Worm (Caenorhabditis elegans) whole organism, L4 larva: ENCODE data around the gene srx-74.

Source experiments
- F10B5.3 ChIP-seq: sonication (generic microtip); optimal IDR thresholded peaks from 2 replicates; lab custom pipeline; 2016; ENCODE audit warnings: mild to moderate bottlenecking, missing genetic modification characterization, missing compliant biosample characterization
- F44E2.7 ChIP-seq: fragments of 200-800 bp; sonication (Bioruptor generic); IDR thresholded peaks from 2 replicates; pipeline ENCODE4 v2.1.2; 2022; ENCODE audit warnings: missing genetic modification characterization, missing compliant biosample characterization
- F49E8.2 ChIP-seq: sonication (generic microtip); optimal IDR thresholded peaks from 2 replicates; lab custom pipeline; 2016; ENCODE audit warnings: missing compliant biosample characterization, mild to moderate bottlenecking, missing genetic modification characterization, borderline replicate concordance
- T26A8.4 ChIP-seq: fragments of 200-800 bp; sonication (Bioruptor generic); IDR thresholded peaks from 2 replicates; pipeline ENCODE4 v1.3.6; 2022; ENCODE audit warnings: missing genetic modification characterization, missing compliant biosample characterization
- Y105C5A.15 ChIP-seq: fragments of 200-800 bp; sonication (Bioruptor generic); IDR thresholded peaks from 2 replicates; pipeline ENCODE4 v1.3.6; 2022; ENCODE audit warnings: missing genetic modification characterization, missing compliant biosample characterization
- Y75B8A.6 ChIP-seq: fragments of 200-800 bp; sonication (Bioruptor generic); IDR thresholded peaks from 2 replicates; pipeline ENCODE4 v1.3.6; 2022; ENCODE audit warnings: missing genetic modification reagents, missing genetic modification characterization, missing compliant biosample characterization
- aha-1 ChIP-seq: fragments of 150-350 bp; peaks from one replicate; lab custom pipeline; 2014; ENCODE audit warnings: missing biosample characterization, missing genetic modification characterization
- ama-1 ChIP-seq: fragments of 150-350 bp; optimal IDR thresholded peaks from 2 replicates; lab custom pipeline; 2014; ENCODE audit warnings: inconsistent platforms, mixed read lengths
- arid-1 ChIP-seq: fragments of 200-800 bp; sonication (Bioruptor generic); conservative IDR thresholded peaks from 2 replicates; pipeline ENCODE4 v1.3.6; 2022; ENCODE audit warnings: missing genetic modification reagents, missing genetic modification characterization, missing compliant biosample characterization
- ceh-44 ChIP-seq: fragments of 200-800 bp; sonication (Bioruptor generic); IDR thresholded peaks from 2 replicates; pipeline ENCODE4 v1.3.6; 2022; ENCODE audit warnings: missing genetic modification reagents, missing genetic modification characterization, missing compliant biosample characterization
- ceh-62 ChIP-seq: sonication (generic microtip); optimal IDR thresholded peaks from 2 replicates; lab custom pipeline; 2017; ENCODE audit warnings: missing biosample characterization, missing genetic modification characterization
- cey-2 ChIP-seq: sonication (generic microtip); optimal IDR thresholded peaks from 3 replicates; lab custom pipeline; 2017; ENCODE audit warnings: missing genetic modification characterization, mild to moderate bottlenecking, missing compliant biosample characterization, antibody characterized with exemption, borderline replicate concordance; ENCODE audit not compliant: insufficient read depth
- ctbp-1 ChIP-seq: fragments of 200-800 bp; sonication (Bioruptor generic); IDR thresholded peaks from 2 replicates; pipeline ENCODE4 v1.3.6; 2022; ENCODE audit warnings: missing genetic modification reagents, missing genetic modification characterization, missing compliant biosample characterization
- daf-16 ChIP-seq, 3 experiments: sonication (generic microtip); optimal IDR thresholded peaks; 2 replicates each; lab custom pipeline; 2016 to 2017; ENCODE audit warnings: missing genetic modification characterization in 3 of 3, missing genetic modification reagents in 3 of 3, mild to moderate bottlenecking in 2 of 3, missing compliant biosample characterization in 2 of 3, missing biosample characterization in 1 of 3, moderate library complexity in 1 of 3
- daf-8 ChIP-seq: fragments of 200-800 bp; sonication (Bioruptor generic); IDR thresholded peaks from 2 replicates; pipeline ENCODE4 v1.3.6; 2022; ENCODE audit warnings: missing genetic modification characterization, missing compliant biosample characterization
- dve-1 ChIP-seq: sonication (generic microtip); optimal IDR thresholded peaks from 2 replicates; lab custom pipeline; 2017; ENCODE audit warnings: antibody characterized with exemption, mild to moderate bottlenecking, missing genetic modification characterization, missing compliant biosample characterization; ENCODE audit not compliant: insufficient read depth
- egl-27 ChIP-seq: sonication (generic microtip); optimal IDR thresholded peaks from 3 replicates; lab custom pipeline; 2017; ENCODE audit warnings: missing biosample characterization, missing genetic modification reagents, missing genetic modification characterization
- egl-43 ChIP-seq: fragments of 200-800 bp; sonication (Bioruptor generic); IDR thresholded peaks from 2 replicates; pipeline ENCODE4 v1.3.6; 2022; ENCODE audit warnings: missing genetic modification reagents, missing genetic modification characterization, missing compliant biosample characterization
- fkh-10 ChIP-seq: fragments of 150-350 bp; optimal IDR thresholded peaks from 2 replicates; lab custom pipeline; 2014; ENCODE audit warnings: missing biosample characterization, missing genetic modification reagents, missing genetic modification characterization
- hlh-11 ChIP-seq: fragments of 200-800 bp; sonication (Bioruptor generic); optimal IDR thresholded peaks from 2 replicates; lab custom pipeline; 2018; ENCODE audit warnings: mild to moderate bottlenecking, missing genetic modification characterization, missing compliant biosample characterization
- hlh-30 ChIP-seq: sonication (generic microtip); optimal IDR thresholded peaks from 2 replicates; lab custom pipeline; 2017; ENCODE audit warnings: antibody characterized with exemption, mild to moderate bottlenecking, missing genetic modification characterization, missing compliant biosample characterization; ENCODE audit not compliant: insufficient read depth
- hmg-1.1 ChIP-seq: fragments of 200-800 bp; sonication (Bioruptor generic); IDR thresholded peaks from 2 replicates; pipeline ENCODE4 v1.3.6; 2022; ENCODE audit warnings: missing genetic modification reagents, missing genetic modification characterization, missing compliant biosample characterization
- jun-1 ChIP-seq: fragments of 150-350 bp; optimal IDR thresholded peaks from 2 replicates; lab custom pipeline; 2014; ENCODE audit warnings: missing biosample characterization, missing genetic modification reagents, missing genetic modification characterization
- lin-1 ChIP-seq: fragments of 200-800 bp; sonication (Bioruptor generic); IDR thresholded peaks from 2 replicates; pipeline ENCODE4 v1.3.6; 2022; ENCODE audit warnings: missing genetic modification reagents, missing genetic modification characterization, missing compliant biosample characterization
- lin-29 ChIP-seq: fragments of 200-800 bp; sonication (Bioruptor generic); IDR thresholded peaks from 2 replicates; pipeline ENCODE4 v1.3.6; 2022; ENCODE audit warnings: missing genetic modification reagents, missing genetic modification characterization, missing compliant biosample characterization
- lin-38 ChIP-seq: fragments of 200-800 bp; sonication (Bioruptor generic); IDR thresholded peaks from 2 replicates; pipeline ENCODE4 v1.3.6; 2022; ENCODE audit warnings: missing genetic modification reagents, missing genetic modification characterization, missing compliant biosample characterization
- mep-1 ChIP-seq: fragments of 150-350 bp; sonication (generic microtip); optimal IDR thresholded peaks from 3 replicates; lab custom pipeline; 2014; ENCODE audit warnings: missing biosample characterization, missing genetic modification characterization
- nhr-28 ChIP-seq: fragments of 150-350 bp; optimal IDR thresholded peaks from 2 replicates; lab custom pipeline; 2014; ENCODE audit warnings: missing biosample characterization, missing genetic modification characterization
- pha-4 ChIP-seq, 2 experiments: fragments of 150-350 bp in 1 of 2; fragments of 200-800 bp in 1 of 2; sonication (Bioruptor generic) in 1 of 2; IDR thresholded peaks in 1 of 2; optimal IDR thresholded peaks in 1 of 2; 2 replicates each; pipeline versions ENCODE4 v1.3.6 to Lab custom; 2014 to 2022; ENCODE audit warnings: missing genetic modification characterization in 2 of 2, missing genetic modification reagents in 2 of 2, missing biosample characterization in 1 of 2, missing compliant biosample characterization in 1 of 2
- php-3 ChIP-seq: fragments of 200-800 bp; sonication (Bioruptor generic); IDR thresholded peaks from 2 replicates; pipeline ENCODE4 v1.3.6; 2022; ENCODE audit warnings: missing genetic modification reagents, missing genetic modification characterization, missing compliant biosample characterization
- pqm-1 ChIP-seq: sonication (generic microtip); optimal IDR thresholded peaks from 2 replicates; lab custom pipeline; 2017; ENCODE audit warnings: missing biosample characterization, missing genetic modification characterization
- sdz-12 ChIP-seq: fragments of 200-800 bp; sonication (Bioruptor generic); optimal IDR thresholded peaks from 2 replicates; lab custom pipeline; 2018; ENCODE audit warnings: mild to moderate bottlenecking, missing genetic modification characterization, missing compliant biosample characterization
- snpc-1.2 ChIP-seq: fragments of 200-800 bp; sonication (Bioruptor generic); IDR thresholded peaks from 2 replicates; pipeline ENCODE4 v1.3.6; 2022; ENCODE audit warnings: missing genetic modification reagents, missing genetic modification characterization, missing compliant biosample characterization
- spr-3 ChIP-seq: fragments of 200-800 bp; sonication (Bioruptor generic); optimal IDR thresholded peaks from 2 replicates; lab custom pipeline; 2018; ENCODE audit warnings: mild to moderate bottlenecking, missing genetic modification characterization, missing compliant biosample characterization
- tag-97 ChIP-seq: fragments of 200-800 bp; sonication (Bioruptor generic); IDR thresholded peaks from 2 replicates; pipeline ENCODE4 v1.3.6; 2022; ENCODE audit warnings: missing genetic modification characterization, missing compliant biosample characterization
- tra-1 ChIP-seq: fragments of 200-800 bp; sonication (Bioruptor generic); IDR thresholded peaks from 2 replicates; pipeline ENCODE4 v1.3.6; 2022; ENCODE audit warnings: missing genetic modification reagents, missing genetic modification characterization, missing compliant biosample characterization
- unc-130 ChIP-seq: sonication (generic microtip); optimal IDR thresholded peaks from 2 replicates; lab custom pipeline; 2016; ENCODE audit warnings: missing genetic modification reagents, missing genetic modification characterization, missing compliant biosample characterization
- unc-39 ChIP-seq: sonication (generic microtip); optimal IDR thresholded peaks from 2 replicates; lab custom pipeline; 2017; ENCODE audit warnings: missing biosample characterization, missing genetic modification characterization
- vab-7 ChIP-seq: fragments of 200-800 bp; sonication (Bioruptor generic); IDR thresholded peaks from 2 replicates; pipeline ENCODE4 v1.3.6; 2022; ENCODE audit warnings: missing genetic modification reagents, missing genetic modification characterization, missing compliant biosample characterization
- zip-2 ChIP-seq: fragments of 150-350 bp; optimal IDR thresholded peaks from 2 replicates; lab custom pipeline; 2014; ENCODE audit warnings: missing biosample characterization, missing genetic modification characterization
- ztf-11 ChIP-seq: fragments of 150-350 bp; optimal IDR thresholded peaks from 2 replicates; lab custom pipeline; 2014; ENCODE audit warnings: missing biosample characterization, missing genetic modification characterization
- ztf-7 ChIP-seq: fragments of 150-350 bp; optimal IDR thresholded peaks from 2 replicates; lab custom pipeline; 2014; ENCODE audit warnings: missing biosample characterization, missing genetic modification characterization

Gene srx-74

DNA sequence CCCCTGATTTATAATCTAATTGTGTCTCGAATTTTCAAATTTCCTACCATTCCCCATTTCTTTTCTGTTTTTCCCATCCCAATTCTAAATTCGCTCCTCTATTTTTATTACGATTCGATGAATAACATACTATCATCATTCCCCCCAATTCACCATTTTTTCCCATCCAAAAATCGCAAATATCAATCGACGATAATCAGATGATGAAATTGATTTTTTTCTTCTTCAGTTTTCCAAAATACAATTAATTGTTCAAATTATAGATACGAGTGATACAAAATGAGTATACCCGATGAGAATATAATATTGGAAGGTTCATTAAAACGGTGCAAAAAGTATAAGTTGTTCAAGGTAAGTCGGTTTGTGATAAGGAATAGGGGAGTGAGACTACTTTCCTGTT is 19.6 kb downstream of the srx-74 start, which contains the start of gene soc-1:
TSS of gene soc-1 (plus strand) at position 262 of the 400 bp plus-strand sequence.
- TF ChIP-seq F49E8.2 (tag; lab: Kevin White, UChicago) (no peak), T26A8.4 (GFP tag; lab: Robert Waterston, UW) (no peak), dve-1 (peak; percentile 8), lin-38 (GFP tag; lab: Robert Waterston, UW) (no peak), ama-1 (lab: Kevin White, UChicago) (no peak), lin-1 (GFP tag; lab: Robert Waterston, UW) (no peak), ztf-7 (peak; percentile 76), unc-130 (GFP tag; lab: Kevin White, UChicago) (no peak), ceh-62 (tag; lab: Kevin White, UChicago) (no peak), daf-8 (GFP tag; lab: Robert Waterston, UW) (no peak), Y75B8A.6 (no peak), jun-1 (tag; lab: Kevin White, UChicago) (no peak)

DNA sequence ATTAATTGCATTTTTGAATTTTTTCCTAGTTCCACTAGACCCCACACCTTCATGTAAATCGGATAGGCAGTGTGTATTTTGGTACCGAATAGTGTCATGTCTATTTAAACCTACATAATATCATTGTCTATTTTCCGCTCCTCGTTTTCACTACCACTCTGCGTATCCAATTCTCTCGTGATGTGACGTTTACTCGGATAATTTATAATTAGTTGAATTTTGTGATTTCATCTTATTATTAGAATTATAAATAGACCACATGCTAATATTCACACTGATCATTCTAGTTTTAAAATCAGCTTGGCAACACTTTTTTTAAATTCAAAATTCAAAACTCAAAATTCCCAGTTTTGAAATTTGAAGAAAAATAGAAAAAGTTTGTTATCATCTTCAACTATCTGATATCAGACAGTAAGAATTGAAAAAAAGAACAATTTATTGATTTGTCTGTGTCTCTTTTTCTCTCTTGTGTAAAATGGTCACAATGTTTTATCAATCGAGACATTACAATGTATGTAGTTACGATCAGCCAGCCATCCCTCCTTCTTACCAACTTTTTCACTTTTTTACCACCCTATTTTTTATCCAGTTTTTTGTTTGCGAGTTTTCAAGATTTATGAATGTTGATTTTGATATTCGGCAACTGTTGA is 21.7 kb downstream of the srx-74 start:
- TF ChIP-seq nhr-28 (tag; lab: Kevin White, UChicago) = peak; percentile 63
- TF ChIP-seq ctbp-1 (GFP tag; lab: Robert Waterston, UW) = no peak
- TF ChIP-seq ztf-7 = no peak
- no peak for TF ChIP-seq tra-1 (GFP tag; lab: Robert Waterston, UW)
- TF ChIP-seq pqm-1 (tag; lab: Kevin White, UChicago) = peak; percentile 49
- TF ChIP-seq php-3 (GFP tag; lab: Robert Waterston, UW) = no peak
- no peak for TF ChIP-seq zip-2 (tag; lab: Kevin White, UChicago)
- TF ChIP-seq Y105C5A.15 (GFP tag; lab: Robert Waterston, UW) = no peak
- TF ChIP-seq hlh-30 = peak; percentile 58
- peak; percentile 64 for TF ChIP-seq dve-1
- no peak for TF ChIP-seq hmg-1.1 (GFP tag; lab: Robert Waterston, UW)
- no peak for TF ChIP-seq ceh-62 (tag; lab: Kevin White, UChicago)
- TF ChIP-seq unc-39 (tag; lab: Kevin White, UChicago) = no peak
- no peak for TF ChIP-seq aha-1 (tag; lab: Kevin White, UChicago)
- no peak for TF ChIP-seq fkh-10
- TF ChIP-seq snpc-1.2 = no peak
- no peak for TF ChIP-seq lin-29 (GFP tag; lab: Robert Waterston, UW)
- TF ChIP-seq sdz-12 = no peak
- TF ChIP-seq tag-97 (GFP tag; lab: Robert Waterston, UW) = no peak
- TF ChIP-seq pha-4 (GFP tag; IDR thresholded peaks at IDR 0.05; lab: Robert Waterston, UW) = no peak
- no peak for TF ChIP-seq pha-4 (tag; optimal IDR thresholded peaks at IDR 0.05; lab: Kevin White, UChicago)
- TF ChIP-seq egl-27 (tag; lab: Kevin White, UChicago) = no peak
- peak; percentile 14 for TF ChIP-seq hlh-11 (tag; lab: Kevin White, UChicago)
- no peak for TF ChIP-seq egl-43 (GFP tag; lab: Robert Waterston, UW)
- TF ChIP-seq daf-16 (GFP tag; optimal IDR thresholded peaks at IDR 0.05; lab: Kevin White, UChicago) = no peak
- TF ChIP-seq daf-16 (tag; optimal IDR thresholded peaks at IDR 0.05; lab: Kevin White, UChicago) = peak; percentile 69
- TF ChIP-seq ztf-11 (tag; lab: Kevin White, UChicago) = no peak
- no peak for TF ChIP-seq cey-2
- TF ChIP-seq F44E2.7 (GFP tag; lab: Robert Waterston, UW) = no peak
- no peak for TF ChIP-seq unc-130 (GFP tag; lab: Kevin White, UChicago)
- TF ChIP-seq F10B5.3 (tag; lab: Kevin White, UChicago) = no peak
- TF ChIP-seq arid-1 (GFP tag; lab: Robert Waterston, UW) = no peak
- no peak for TF ChIP-seq ceh-44
- TF ChIP-seq mep-1 = peak; percentile 23
- no peak for TF ChIP-seq spr-3
- TF ChIP-seq vab-7 (GFP tag; lab: Robert Waterston, UW) = no peak
